Worm (Caenorhabditis elegans) whole organism, late embryonic: ENCODE measurements around the gene R02E4.1.

Experiments used
- C08G9.2 ChIP-seq: sonication (generic microtip); optimal IDR thresholded peaks from 2 replicates; lab custom pipeline; 2016; ENCODE audit warnings: mild to moderate bottlenecking, missing genetic modification characterization, moderate library complexity, missing compliant biosample characterization
- T23F11.4 ChIP-seq: fragments of 200-800 bp; sonication (Bioruptor generic); optimal IDR thresholded peaks from 2 replicates; lab custom pipeline; 2018; ENCODE audit warnings: mild to moderate bottlenecking, missing genetic modification characterization, missing compliant biosample characterization
- Y22D7AL.16 ChIP-seq: sonication (generic microtip); optimal IDR thresholded peaks from 2 replicates; lab custom pipeline; 2016; ENCODE audit warnings: missing genetic modification characterization, missing compliant biosample characterization
- ceh-14 ChIP-seq: sonication (generic microtip); optimal IDR thresholded peaks from 2 replicates; lab custom pipeline; 2016; ENCODE audit warnings: missing genotype, missing genetic modification characterization, missing compliant biosample characterization
- ceh-18 ChIP-seq: sonication (generic microtip); optimal IDR thresholded peaks from 2 replicates; lab custom pipeline; 2016; ENCODE audit warnings: missing genetic modification characterization, missing compliant biosample characterization
- ceh-19 ChIP-seq: fragments of 200-800 bp; sonication (Bioruptor generic); optimal IDR thresholded peaks from 2 replicates; lab custom pipeline; 2018; ENCODE audit warnings: mild to moderate bottlenecking, missing genetic modification characterization, missing compliant biosample characterization
- ceh-2 ChIP-seq: sonication (generic microtip); optimal IDR thresholded peaks from 2 replicates; lab custom pipeline; 2016; ENCODE audit warnings: missing genotype, missing genetic modification characterization, missing compliant biosample characterization
- ceh-22 ChIP-seq: sonication (generic microtip); optimal IDR thresholded peaks from 2 replicates; lab custom pipeline; 2017; ENCODE audit warnings: missing biosample characterization, missing genetic modification characterization
- ceh-31 ChIP-seq: sonication (generic microtip); optimal IDR thresholded peaks from 2 replicates; lab custom pipeline; 2016; ENCODE audit warnings: missing genetic modification characterization, missing compliant biosample characterization
- ceh-6 ChIP-seq: fragments of 200-800 bp; sonication (Bioruptor generic); optimal IDR thresholded peaks from 2 replicates; lab custom pipeline; 2018; ENCODE audit warnings: mild to moderate bottlenecking, missing genetic modification characterization, missing compliant biosample characterization
- dmd-4 ChIP-seq: sonication (generic microtip); optimal IDR thresholded peaks from 2 replicates; lab custom pipeline; 2016; ENCODE audit warnings: borderline replicate concordance, missing genetic modification characterization, missing compliant biosample characterization
- dve-1 ChIP-seq: sonication (generic microtip); optimal IDR thresholded peaks from 2 replicates; lab custom pipeline; 2017; ENCODE audit warnings: antibody characterized with exemption, mild to moderate bottlenecking, missing genetic modification characterization, missing compliant biosample characterization
- elt-4 ChIP-seq: sonication (generic microtip); optimal IDR thresholded peaks from 2 replicates; lab custom pipeline; 2016; ENCODE audit warnings: missing genetic modification characterization, missing compliant biosample characterization
- fkh-6 ChIP-seq: sonication (generic microtip); optimal IDR thresholded peaks from 2 replicates; lab custom pipeline; 2016; ENCODE audit warnings: missing genetic modification characterization, missing compliant biosample characterization
- gmeb-2 ChIP-seq: sonication (generic microtip); optimal IDR thresholded peaks from 2 replicates; lab custom pipeline; 2016; ENCODE audit warnings: missing genetic modification characterization, inconsistent platforms, missing compliant biosample characterization
- hlh-13 ChIP-seq: fragments of 200-800 bp; sonication (Bioruptor generic); optimal IDR thresholded peaks from 2 replicates; lab custom pipeline; 2018; ENCODE audit warnings: mild to moderate bottlenecking, missing genetic modification characterization, missing compliant biosample characterization
- hlh-15 ChIP-seq: sonication (generic microtip); optimal IDR thresholded peaks from 2 replicates; lab custom pipeline; 2016; ENCODE audit warnings: missing genetic modification characterization, missing compliant biosample characterization
- hlh-6 ChIP-seq: sonication (generic microtip); optimal IDR thresholded peaks from 2 replicates; lab custom pipeline; 2016; ENCODE audit warnings: missing genotype, missing genetic modification characterization, missing compliant biosample characterization
- lim-6 ChIP-seq: sonication (generic microtip); optimal IDR thresholded peaks from 2 replicates; lab custom pipeline; 2016; ENCODE audit warnings: missing genetic modification characterization, missing compliant biosample characterization
- lin-11 ChIP-seq: fragments of 200-800 bp; sonication (Bioruptor generic); optimal IDR thresholded peaks from 2 replicates; lab custom pipeline; 2018; ENCODE audit warnings: mild to moderate bottlenecking, missing genetic modification characterization, missing compliant biosample characterization
- madf-2 ChIP-seq: sonication (generic microtip); optimal IDR thresholded peaks from 2 replicates; lab custom pipeline; 2017; ENCODE audit warnings: missing genetic modification characterization, missing compliant biosample characterization
- mec-3 ChIP-seq: sonication (generic microtip); optimal IDR thresholded peaks from 2 replicates; lab custom pipeline; 2016; ENCODE audit warnings: borderline replicate concordance, missing genetic modification characterization, missing compliant biosample characterization
- nfya-1 ChIP-seq: sonication (generic microtip); optimal IDR thresholded peaks from 2 replicates; lab custom pipeline; 2017; ENCODE audit warnings: missing genetic modification characterization, mild to moderate bottlenecking, missing compliant biosample characterization, antibody characterized with exemption, moderate library complexity
- nhr-232 ChIP-seq: sonication (generic microtip); optimal IDR thresholded peaks from 2 replicates; lab custom pipeline; 2016; ENCODE audit warnings: missing genetic modification characterization, missing compliant biosample characterization
- npax-4 ChIP-seq: sonication (generic microtip); optimal IDR thresholded peaks from 2 replicates; lab custom pipeline; 2016; ENCODE audit warnings: missing genetic modification characterization, missing compliant biosample characterization
- odd-2 ChIP-seq: sonication (generic microtip); optimal IDR thresholded peaks from 2 replicates; lab custom pipeline; 2017; ENCODE audit warnings: antibody characterized with exemption, mild to moderate bottlenecking, missing genetic modification characterization, missing compliant biosample characterization
- pat-9 ChIP-seq: fragments of 200-800 bp; sonication (Bioruptor generic); optimal IDR thresholded peaks from 2 replicates; lab custom pipeline; 2018; ENCODE audit warnings: mild to moderate bottlenecking, missing genetic modification characterization, moderate library complexity, missing compliant biosample characterization
- pha-2 ChIP-seq: sonication (generic microtip); optimal IDR thresholded peaks from 2 replicates; lab custom pipeline; 2017; ENCODE audit warnings: mild to moderate bottlenecking, missing genetic modification characterization, missing compliant biosample characterization
- pros-1 ChIP-seq: fragments of 150-350 bp; optimal IDR thresholded peaks from 2 replicates; lab custom pipeline; 2014; ENCODE audit warnings: missing biosample characterization, missing genetic modification reagents, missing genetic modification characterization
- ref-2 ChIP-seq: sonication (generic microtip); optimal IDR thresholded peaks from 2 replicates; lab custom pipeline; 2016; ENCODE audit warnings: missing genetic modification characterization, missing compliant biosample characterization
- sdc-2 ChIP-seq: sonication (generic microtip); optimal IDR thresholded peaks from 2 replicates; lab custom pipeline; 2016; ENCODE audit warnings: missing genotype, missing genetic modification characterization, missing compliant biosample characterization
- sox-2 ChIP-seq: fragments of 200-800 bp; sonication (Bioruptor generic); IDR thresholded peaks from 2 replicates; pipeline ENCODE4 v1.3.6; 2022; ENCODE audit warnings: missing genetic modification reagents, missing genetic modification characterization, missing compliant biosample characterization
- sox-4 ChIP-seq: sonication (generic microtip); optimal IDR thresholded peaks from 2 replicates; lab custom pipeline; 2017; ENCODE audit warnings: mild to moderate bottlenecking, missing genetic modification characterization, inconsistent platforms, missing compliant biosample characterization
- syd-9 ChIP-seq: sonication (generic microtip); optimal IDR thresholded peaks from 2 replicates; lab custom pipeline; 2016; ENCODE audit warnings: mild to moderate bottlenecking, missing genetic modification characterization, moderate library complexity, missing compliant biosample characterization
- tbx-2 ChIP-seq: sonication (generic microtip); optimal IDR thresholded peaks from 2 replicates; lab custom pipeline; 2016; ENCODE audit warnings: missing genetic modification characterization, missing compliant biosample characterization
- tbx-7 ChIP-seq: sonication (generic microtip); optimal IDR thresholded peaks from 2 replicates; lab custom pipeline; 2016; ENCODE audit warnings: missing genotype, missing genetic modification characterization, missing compliant biosample characterization
- ttx-3 ChIP-seq: sonication (generic microtip); optimal IDR thresholded peaks from 2 replicates; lab custom pipeline; 2016; ENCODE audit warnings: missing genetic modification reagents, missing genetic modification characterization, missing compliant biosample characterization
- unc-42 ChIP-seq: sonication (generic microtip); optimal IDR thresholded peaks from 2 replicates; lab custom pipeline; 2016; ENCODE audit warnings: missing genotype, missing genetic modification characterization, missing compliant biosample characterization
- zip-5 ChIP-seq: sonication (generic microtip); optimal IDR thresholded peaks from 2 replicates; lab custom pipeline; 2016; ENCODE audit warnings: missing genetic modification characterization, missing compliant biosample characterization
- ztf-16 ChIP-seq: sonication (generic microtip); optimal IDR thresholded peaks from 2 replicates; lab custom pipeline; 2017; ENCODE audit warnings: missing genetic modification characterization, missing compliant biosample characterization

R02E4.1 gene

DNA sequence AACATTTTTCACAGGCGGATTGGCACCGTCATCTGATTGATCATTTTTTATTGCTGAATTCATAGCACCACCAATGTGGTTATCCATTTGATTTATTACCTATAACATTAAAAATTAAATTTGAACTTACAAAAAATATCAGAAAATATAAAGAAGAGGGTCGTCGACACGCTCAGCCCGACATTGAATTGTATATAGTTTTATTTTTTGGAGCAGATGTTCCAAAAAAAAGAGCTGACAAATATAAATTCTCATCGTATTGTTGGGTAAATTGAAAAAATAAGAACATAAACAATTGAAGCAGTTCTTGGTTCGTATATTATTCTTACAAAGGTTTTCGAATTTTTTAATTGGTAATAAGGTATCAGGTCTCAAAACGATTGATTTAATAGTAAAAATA is at the start of gene R02E4.1:
Gene R02E4.1, minus strand, starts transcription at position 101 of the 400 bp plus-strand sequence.
- TF ChIP-seq ceh-14 = no peak
- no peak for TF ChIP-seq pros-1
- no peak for TF ChIP-seq elt-4
- TF ChIP-seq hlh-15 = no peak

- TF ChIP-seq ceh-19 (no peak), dve-1 (tag; lab: Kevin White, UChicago) (no peak), tbx-2 (tag; lab: Kevin White, UChicago) (no peak), pha-2 (tag; lab: Kevin White, UChicago) (no peak), sox-4 (tag; lab: Kevin White, UChicago) (no peak), ceh-18 (tag; lab: Kevin White, UChicago) (no peak), ceh-2 (tag; lab: Kevin White, UChicago) (no peak), ref-2 (no peak), lim-6 (tag; lab: Kevin White, UChicago) (no peak), pat-9 (tag; lab: Kevin White, UChicago) (no peak), sdc-2 (tag; lab: Kevin White, UChicago) (no peak), C08G9.2 (tag; lab: Kevin White, UChicago) (no peak), tbx-7 (tag; lab: Kevin White, UChicago) (no peak)
These were observed 49.0 kb upstream of the R02E4.1 start, which contains the start of gene nck-1 for ce11 chrX:4153343-4153742. Gene nck-1, minus strand, starts transcription at chrX:4153443.

- peak; percentile 21 for TF ChIP-seq ceh-31 (tag; lab: Kevin White, UChicago)
- no peak for TF ChIP-seq sox-2 (GFP tag; lab: Robert Waterston, UW)
These were observed 46.9 kb upstream of the R02E4.1 start for ce11 chrX:4151206-4151605.

DNA sequence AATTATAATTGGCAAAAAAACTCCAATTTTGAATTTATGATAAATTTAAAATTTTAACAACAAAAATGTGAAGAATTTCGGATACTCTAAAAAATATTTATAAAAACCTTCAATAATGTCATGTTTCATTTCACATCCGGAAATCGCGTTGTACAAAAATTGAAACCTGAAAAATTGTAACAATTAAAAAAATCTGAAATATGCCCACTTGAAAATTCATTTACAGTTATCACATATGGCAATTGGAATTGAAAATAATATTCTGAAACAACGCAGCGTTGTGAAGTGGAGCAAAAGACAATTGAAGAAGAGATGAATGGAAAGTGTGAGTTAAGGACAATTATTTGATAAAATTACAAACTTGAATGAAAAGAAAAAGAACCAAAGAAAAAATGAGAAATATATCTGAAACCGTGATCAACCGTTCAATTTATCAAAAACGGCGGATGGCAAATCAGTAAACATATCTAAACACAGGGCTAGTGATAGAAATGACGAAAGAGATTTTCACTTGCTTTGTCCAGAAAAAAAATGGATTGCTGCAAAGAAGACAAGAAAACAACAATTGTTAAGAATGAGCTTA is 44.2 kb upstream of the R02E4.1 start:
- TF ChIP-seq mec-3 (tag; lab: Kevin White, UChicago) = no peak
- TF ChIP-seq hlh-15 = no peak
- TF ChIP-seq ceh-14 = no peak
- TF ChIP-seq pha-2 (tag; lab: Kevin White, UChicago) = no peak
- no peak for TF ChIP-seq ceh-18 (tag; lab: Kevin White, UChicago)
- TF ChIP-seq syd-9 (tag; lab: Kevin White, UChicago) = no peak
- TF ChIP-seq ztf-16 (tag; lab: Kevin White, UChicago) = no peak
- no peak for TF ChIP-seq madf-2 (tag; lab: Kevin White, UChicago)
- no peak for TF ChIP-seq dve-1 (tag; lab: Kevin White, UChicago)
- TF ChIP-seq lim-6 (tag; lab: Kevin White, UChicago) = no peak
- TF ChIP-seq T23F11.4 (GFP tag; lab: Kevin White, UChicago) = no peak
- no peak for TF ChIP-seq tbx-7 (tag; lab: Kevin White, UChicago)
- no peak for TF ChIP-seq zip-5 (tag; lab: Kevin White, UChicago)
- no peak for TF ChIP-seq odd-2 (tag; lab: Kevin White, UChicago)
- TF ChIP-seq nhr-232 (tag; lab: Kevin White, UChicago) = no peak

DNA sequence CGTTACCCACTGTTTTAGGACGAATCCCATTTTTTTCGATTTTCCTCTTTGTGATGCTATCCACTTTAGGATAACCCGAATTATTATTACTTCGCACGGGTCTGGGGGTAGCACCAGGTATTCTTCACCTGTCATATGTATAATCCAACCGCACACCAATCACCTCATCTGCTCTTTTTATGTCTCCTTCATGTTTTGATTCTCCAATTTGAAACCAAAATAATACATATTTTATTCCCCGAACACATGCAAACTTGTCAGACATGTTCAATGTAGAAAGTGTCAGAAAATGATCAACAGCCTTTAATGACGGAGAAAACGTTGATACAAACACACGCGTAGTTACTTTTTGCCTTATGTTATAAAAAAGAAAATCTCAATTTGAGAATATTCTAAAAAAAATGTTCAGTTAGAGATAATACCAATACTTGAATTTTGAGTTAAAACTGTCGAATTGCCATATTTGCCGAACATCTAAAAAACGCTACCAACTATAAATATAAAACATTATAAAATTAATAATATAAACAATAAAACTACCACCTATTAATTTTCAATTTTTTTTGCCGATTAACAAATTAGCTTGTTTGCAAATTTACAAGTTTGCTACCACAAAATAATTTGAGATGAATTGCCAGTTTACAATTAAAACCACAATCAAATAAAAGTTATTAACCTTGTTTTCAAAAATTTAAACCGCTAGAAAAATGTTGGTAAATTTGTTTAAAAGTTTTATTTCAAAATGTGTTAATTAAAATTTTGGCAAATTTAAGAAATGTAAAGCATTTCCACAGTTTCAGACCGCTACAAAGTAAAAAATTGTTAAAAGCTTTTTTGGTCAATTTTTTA is 43.5 kb upstream of the R02E4.1 start:
- TF ChIP-seq mec-3 (tag; lab: Kevin White, UChicago) (no peak), pros-1 (no peak), nfya-1 (tag; lab: Kevin White, UChicago) (no peak), odd-2 (tag; lab: Kevin White, UChicago) (no peak), syd-9 (tag; lab: Kevin White, UChicago) (no peak), lin-11 (tag; lab: Kevin White, UChicago) (no peak), sox-4 (tag; lab: Kevin White, UChicago) (no peak), gmeb-2 (tag; lab: Kevin White, UChicago) (no peak), fkh-6 (tag; lab: Kevin White, UChicago) (no peak), dmd-4 (no peak), hlh-13 (no peak), ttx-3 (no peak), ceh-6 (GFP tag; lab: Kevin White, UChicago) (no peak), pat-9 (tag; lab: Kevin White, UChicago) (no peak), ceh-22 (tag; lab: Kevin White, UChicago) (no peak), unc-42 (no peak), npax-4 (tag; lab: Kevin White, UChicago) (no peak), Y22D7AL.16 (no peak), hlh-6 (tag; lab: Kevin White, UChicago) (no peak), zip-5 (tag; lab: Kevin White, UChicago) (no peak)
